Fruit fly (Drosophila melanogaster) whole organism, prepupa: ENCODE data around the gene CG5568.
A peak's percentile ranks its signal among the peaks of the same experiment; 100 is the strongest.

ENCODE experiments used
- Blimp-1 ChIP-seq: fragments of 200-800 bp; sonication (Bioruptor generic); optimal IDR thresholded peaks from 3 replicates; lab custom pipeline; 2017; ENCODE audit warnings: missing biosample characterization, missing genetic modification characterization, mild to moderate bottlenecking, moderate library complexity, missing genetic modification reagents
- CG10631 ChIP-seq: fragments of 200-800 bp; sonication (Bioruptor generic); optimal IDR thresholded peaks from 2 replicates; lab custom pipeline; 2016; ENCODE audit warnings: missing biosample characterization, missing genetic modification characterization
- CG10669 ChIP-seq: fragments of 200-800 bp; sonication (Bioruptor generic); optimal IDR thresholded peaks from 3 replicates; lab custom pipeline; 2018; ENCODE audit warnings: missing biosample characterization, mild to moderate bottlenecking, missing genetic modification characterization, moderate library complexity
- CG11902 ChIP-seq: fragments of 200-800 bp; sonication (Bioruptor generic); optimal IDR thresholded peaks from 3 replicates; lab custom pipeline; 2016; ENCODE audit warnings: missing biosample characterization, missing genetic modification characterization
- CG15336 ChIP-seq: fragments of 200-800 bp; sonication (Bioruptor generic); IDR thresholded peaks from 2 replicates; pipeline ENCODE4 v1.3.6; 2022; ENCODE audit warnings: missing biosample characterization, missing genetic modification characterization
- CG1621 ChIP-seq: fragments of 200-800 bp; sonication (Bioruptor generic); optimal IDR thresholded peaks from 3 replicates; lab custom pipeline; 2018; ENCODE audit warnings: missing biosample characterization, mild to moderate bottlenecking, missing genetic modification characterization
- CG16779 ChIP-seq: fragments of 200-800 bp; sonication (Bioruptor generic); optimal IDR thresholded peaks from 3 replicates; lab custom pipeline; 2017; ENCODE audit warnings: missing biosample characterization, mild to moderate bottlenecking, missing genetic modification characterization
- CG3032 ChIP-seq: fragments of 200-800 bp; optimal IDR thresholded peaks from 2 replicates; lab custom pipeline; 2019; ENCODE audit warnings: missing biosample characterization, mild to moderate bottlenecking, missing genetic modification characterization, moderate library complexity
- CG31627 ChIP-seq: fragments of 200-800 bp; sonication (Bioruptor generic); optimal IDR thresholded peaks from 3 replicates; lab custom pipeline; 2016; ENCODE audit warnings: missing biosample characterization, missing genetic modification characterization
- CG34406 ChIP-seq: fragments of 200-800 bp; sonication (Bioruptor generic); optimal IDR thresholded peaks from 3 replicates; lab custom pipeline; 2016; ENCODE audit warnings: missing biosample characterization, missing genetic modification characterization
- CG3919 ChIP-seq: fragments of 200-800 bp; sonication (Bioruptor generic); optimal IDR thresholded peaks from 3 replicates; lab custom pipeline; 2016; ENCODE audit warnings: missing biosample characterization, missing genetic modification characterization
- CG4318 ChIP-seq: fragments of 200-800 bp; sonication (Bioruptor generic); optimal IDR thresholded peaks from 3 replicates; lab custom pipeline; 2017; ENCODE audit warnings: missing biosample characterization, mild to moderate bottlenecking, missing genetic modification characterization
- CG6163 ChIP-seq: fragments of 200-800 bp; sonication (Bioruptor generic); IDR thresholded peaks from 3 replicates; pipeline ENCODE4 v1.3.6; 2022; ENCODE audit warnings: missing biosample characterization, missing genetic modification characterization
- CG6792 ChIP-seq: fragments of 200-800 bp; sonication (Bioruptor generic); optimal IDR thresholded peaks from 3 replicates; lab custom pipeline; 2016; ENCODE audit warnings: missing biosample characterization, missing genetic modification characterization
- CG6808 ChIP-seq: fragments of 200-800 bp; sonication (Bioruptor generic); optimal IDR thresholded peaks from 3 replicates; lab custom pipeline; 2017; ENCODE audit warnings: missing biosample characterization, missing genetic modification characterization, mild to moderate bottlenecking, moderate library complexity, missing genetic modification reagents
- CG7368 ChIP-seq: fragments of 200-800 bp; sonication (Bioruptor generic); optimal IDR thresholded peaks from 3 replicates; lab custom pipeline; 2016; ENCODE audit warnings: missing biosample characterization, missing genetic modification characterization
- CG8119 ChIP-seq: fragments of 200-800 bp; sonication (Bioruptor generic); IDR thresholded peaks from 3 replicates; pipeline ENCODE4 v1.3.6; 2022; ENCODE audit warnings: missing biosample characterization, missing genetic modification characterization
- CG8319 ChIP-seq: fragments of 200-800 bp; sonication (Bioruptor generic); optimal IDR thresholded peaks from 3 replicates; lab custom pipeline; 2016; ENCODE audit warnings: missing biosample characterization, missing genetic modification characterization
- CG8632 ChIP-seq: fragments of 200-800 bp; sonication (Bioruptor generic); optimal IDR thresholded peaks from 3 replicates; lab custom pipeline; 2016; ENCODE audit warnings: missing biosample characterization, missing genetic modification characterization
- CG9139 ChIP-seq: fragments of 200-800 bp; sonication (Bioruptor generic); optimal IDR thresholded peaks from 3 replicates; lab custom pipeline; 2017; ENCODE audit warnings: missing biosample characterization, mild to moderate bottlenecking, missing genetic modification characterization
- Eip75B ChIP-seq: fragments of 200-800 bp; sonication (Bioruptor generic); optimal IDR thresholded peaks from 3 replicates; lab custom pipeline; 2016; ENCODE audit warnings: missing biosample characterization, missing genetic modification characterization
- Eip78C ChIP-seq: fragments of 200-800 bp; sonication (Bioruptor generic); peaks from one replicate; lab custom pipeline; 2016; ENCODE audit warnings: missing biosample characterization, missing genetic modification characterization
- Eip93F ChIP-seq: fragments of 200-800 bp; sonication (Bioruptor generic); optimal IDR thresholded peaks from 2 replicates; lab custom pipeline; 2016; ENCODE audit warnings: missing biosample characterization, mild to moderate bottlenecking, missing genetic modification characterization
- Ets21C ChIP-seq: fragments of 200-800 bp; sonication (Bioruptor generic); optimal IDR thresholded peaks from 3 replicates; lab custom pipeline; 2016; ENCODE audit warnings: missing biosample characterization, missing genetic modification characterization
- Ets96B ChIP-seq: fragments of 200-800 bp; optimal IDR thresholded peaks from 2 replicates; lab custom pipeline; 2019; ENCODE audit warnings: missing biosample characterization, mild to moderate bottlenecking, missing genetic modification characterization, moderate library complexity
- Gug ChIP-seq: fragments of 200-800 bp; sonication (Bioruptor generic); IDR thresholded peaks from 2 replicates; pipeline ENCODE4 v1.3.6; 2022; ENCODE audit warnings: missing biosample characterization, missing genetic modification characterization
- Hr38 ChIP-seq: sonication (Bioruptor generic); optimal IDR thresholded peaks from 2 replicates; lab custom pipeline; 2016; ENCODE audit warnings: missing biosample characterization, missing genetic modification characterization
- Hr4 ChIP-seq: fragments of 200-800 bp; sonication (Bioruptor generic); optimal IDR thresholded peaks from 3 replicates; lab custom pipeline; 2016; ENCODE audit warnings: missing biosample characterization, missing genetic modification characterization
- Met ChIP-seq: fragments of 200-800 bp; sonication (Bioruptor generic); optimal IDR thresholded peaks from 3 replicates; lab custom pipeline; 2016; ENCODE audit warnings: missing biosample characterization, missing genetic modification characterization
- OdsH ChIP-seq: fragments of 200-800 bp; sonication (Bioruptor generic); optimal IDR thresholded peaks from 3 replicates; lab custom pipeline; 2016; ENCODE audit warnings: missing biosample characterization, missing genetic modification characterization
- Smox ChIP-seq: fragments of 200-800 bp; sonication (Bioruptor generic); optimal IDR thresholded peaks from 3 replicates; lab custom pipeline; 2016; ENCODE audit warnings: missing biosample characterization, missing genetic modification characterization
- Sox102F ChIP-seq: fragments of 200-800 bp; sonication (Bioruptor generic); optimal IDR thresholded peaks from 2 replicates; lab custom pipeline; 2016; ENCODE audit warnings: missing biosample characterization, mild to moderate bottlenecking, missing genetic modification characterization
- Sox15 ChIP-seq: fragments of 200-800 bp; sonication (Bioruptor generic); optimal IDR thresholded peaks from 3 replicates; lab custom pipeline; 2016; ENCODE audit warnings: missing biosample characterization, missing genetic modification characterization
- achi ChIP-seq: fragments of 200-800 bp; sonication (Bioruptor generic); optimal IDR thresholded peaks from 3 replicates; lab custom pipeline; 2016; ENCODE audit warnings: missing biosample characterization, missing genetic modification characterization
- acj6 ChIP-seq: fragments of 200-800 bp; sonication (Bioruptor generic); optimal IDR thresholded peaks from 3 replicates; lab custom pipeline; 2016; ENCODE audit warnings: missing biosample characterization, missing genetic modification characterization
- cyc ChIP-seq: fragments of 200-800 bp; sonication (Bioruptor generic); optimal IDR thresholded peaks from 3 replicates; lab custom pipeline; 2016; ENCODE audit warnings: missing biosample characterization, missing genetic modification characterization
- dsx ChIP-seq: fragments of 200-800 bp; optimal IDR thresholded peaks from 3 replicates; lab custom pipeline; 2019; ENCODE audit warnings: missing biosample characterization, mild to moderate bottlenecking, missing genetic modification characterization, moderate library complexity; ENCODE audit not compliant: poor library complexity, severe bottlenecking
- eg ChIP-seq: fragments of 200-800 bp; sonication (Bioruptor generic); IDR thresholded peaks from 3 replicates; pipeline ENCODE4 v1.3.6; 2022; ENCODE audit warnings: missing biosample characterization, missing genetic modification characterization
- esn ChIP-seq: fragments of 200-800 bp; sonication (Bioruptor generic); optimal IDR thresholded peaks from 2 replicates; lab custom pipeline; 2016; ENCODE audit warnings: missing biosample characterization, mild to moderate bottlenecking, missing genetic modification characterization, moderate library complexity
- fd59A ChIP-seq: fragments of 200-800 bp; sonication (Bioruptor generic); optimal IDR thresholded peaks from 2 replicates; lab custom pipeline; 2017; ENCODE audit warnings: missing biosample characterization, mild to moderate bottlenecking, missing genetic modification characterization, missing genetic modification reagents
- fd85E ChIP-seq: fragments of 200-800 bp; sonication (Bioruptor generic); optimal IDR thresholded peaks from 3 replicates; lab custom pipeline; 2016; ENCODE audit warnings: missing biosample characterization, missing genetic modification characterization
- fkh ChIP-seq: fragments of 200-800 bp; sonication (Bioruptor generic); optimal IDR thresholded peaks from 3 replicates; lab custom pipeline; 2017; ENCODE audit warnings: missing biosample characterization, mild to moderate bottlenecking, missing genetic modification characterization, moderate library complexity
- pdm3 ChIP-seq: fragments of 200-800 bp; sonication (Bioruptor generic); optimal IDR thresholded peaks from 3 replicates; lab custom pipeline; 2016; ENCODE audit warnings: missing biosample characterization, missing genetic modification characterization
- salr ChIP-seq, 2 experiments: fragments of 200-800 bp; sonication (Bioruptor generic); optimal IDR thresholded peaks; 3 replicates each; lab custom pipeline; 2016 to 2018; ENCODE audit warnings: missing biosample characterization in 2 of 2, missing genetic modification characterization in 2 of 2, mild to moderate bottlenecking in 1 of 2
- spab ChIP-seq: fragments of 200-800 bp; sonication (Bioruptor generic); optimal IDR thresholded peaks from 2 replicates; lab custom pipeline; 2017; ENCODE audit warnings: missing biosample characterization, mild to moderate bottlenecking, missing genetic modification characterization, missing genetic modification reagents
- ss ChIP-seq, 2 experiments: fragments of 200-800 bp; sonication (Bioruptor generic); optimal IDR thresholded peaks; 2 replicates in 1 of 2; 3 replicates in 1 of 2; lab custom pipeline; 2017 to 2018; ENCODE audit warnings: mild to moderate bottlenecking in 2 of 2, missing biosample characterization in 2 of 2, missing genetic modification characterization in 2 of 2, moderate library complexity in 1 of 2
- svp ChIP-seq: fragments of 200-800 bp; sonication (Bioruptor generic); peaks from one replicate; lab custom pipeline; 2016; ENCODE audit warnings: missing biosample characterization, missing genetic modification characterization
- vri ChIP-seq: fragments of 200-800 bp; sonication (Bioruptor generic); optimal IDR thresholded peaks from 3 replicates; lab custom pipeline; 2016; ENCODE audit warnings: missing biosample characterization, mild to moderate bottlenecking, missing genetic modification characterization

Gene CG5568

DNA sequence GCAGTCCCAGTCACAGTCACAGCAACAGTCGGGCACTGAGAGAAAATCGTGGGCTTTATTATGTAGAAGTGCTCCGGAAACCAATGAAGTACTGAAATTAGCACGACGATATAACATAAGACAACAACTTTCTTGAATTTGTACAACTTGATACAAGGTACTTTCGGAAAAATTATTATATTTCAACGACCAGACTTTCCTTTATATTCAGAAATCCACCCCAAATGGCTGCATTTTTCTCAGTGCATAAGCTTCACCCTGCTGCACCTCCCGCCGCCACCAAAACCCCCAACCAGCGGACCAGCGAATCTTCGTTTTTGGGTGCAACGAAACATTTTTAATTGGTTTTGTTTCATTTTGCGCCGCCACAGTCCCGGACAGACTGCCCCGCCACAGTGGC lies 8.3 kb upstream of the CG5568 start (continued):
- TF ChIP-seq Eip93F (GFP tag; lab: Kevin White, UChicago) = peak; percentile 13
- TF ChIP-seq dsx (GFP tag; lab: Kevin White, UChicago) = peak; percentile 27
- peak; percentile 61 for TF ChIP-seq Ets96B (tag; lab: Kevin White, UChicago)
- peak; percentile 71 for TF ChIP-seq CG6792 (GFP tag; lab: Kevin White, UChicago)
- no peak for TF ChIP-seq CG8119 (GFP tag; lab: Robert Waterston, UW)
- peak; percentile 59 for TF ChIP-seq Ets21C (GFP tag; lab: Kevin White, UChicago)
- TF ChIP-seq CG8319 = peak; percentile 34
- peak; percentile 58 for TF ChIP-seq CG8632 (GFP tag; lab: Kevin White, UChicago)

DNA sequence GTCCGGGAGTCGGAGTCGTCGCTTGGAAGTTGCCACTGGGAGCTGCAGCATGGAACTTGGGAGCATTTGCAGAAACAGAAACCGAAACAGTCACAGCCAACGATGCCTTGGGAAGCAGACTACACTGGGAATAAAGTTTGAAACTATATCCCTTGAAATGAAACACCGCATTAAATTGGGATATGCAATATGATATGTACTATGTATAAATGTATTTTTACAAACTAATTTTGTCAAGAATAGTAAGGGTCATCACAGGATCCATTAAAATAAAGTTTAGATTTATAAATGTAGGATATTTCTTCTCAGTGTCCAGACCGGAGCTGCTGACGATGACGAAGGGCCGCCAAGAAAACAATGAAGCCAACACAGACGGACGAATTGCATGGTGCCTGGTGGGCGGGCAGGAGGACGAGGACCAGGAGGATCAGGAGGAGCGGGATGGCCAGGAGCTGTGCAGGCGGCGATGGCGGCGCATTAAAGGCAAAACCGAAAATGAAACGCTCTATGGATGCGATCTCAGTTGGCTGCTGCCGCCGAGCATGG lies 7.4 kb upstream of the CG5568 start:
- TF ChIP-seq CG8632 (GFP tag; lab: Kevin White, UChicago) (peak; percentile 10), CG11902 (GFP tag; lab: Kevin White, UChicago) (no peak), fd59A (GFP tag; lab: Kevin White, UChicago) (peak; percentile 38), Sox102F (GFP tag; lab: Kevin White, UChicago) (peak; percentile 4), CG6163 (GFP tag; lab: Robert Waterston, UW) (0 out of 3 replicates have a peak, but pooled peaks have one; percentile 38), vri (GFP tag; lab: Kevin White, UChicago) (peak; percentile 3), CG16779 (tag; lab: Kevin White, UChicago) (no peak), CG15336 (GFP tag; lab: Robert Waterston, UW) (no peak), Hr38 (GFP tag; lab: Kevin White, UChicago) (no peak), Sox15 (GFP tag; lab: Kevin White, UChicago) (no peak), cyc (peak; percentile 8), Ets96B (tag; lab: Kevin White, UChicago) (peak; percentile 60), spab (GFP tag; lab: Kevin White, UChicago) (peak; percentile 66), Met (GFP tag; lab: Kevin White, UChicago) (peak; percentile 59), Eip93F (GFP tag; lab: Kevin White, UChicago) (no peak), CG6808 (GFP tag; lab: Kevin White, UChicago) (peak; percentile 50), salr (GFP tag; optimal IDR thresholded peaks at IDR 0.05; lab: Kevin White, UChicago) (peak in 1 of 2 experiments; percentile 17), CG34406 (peak; percentile 30), esn (peak; percentile 23), svp (GFP tag; lab: Kevin White, UChicago) (peak; percentile 78), CG3919 (GFP tag; lab: Kevin White, UChicago) (peak; percentile 34), Gug (no peak), OdsH (GFP tag; lab: Kevin White, UChicago) (peak; percentile 8), CG4318 (GFP tag; lab: Kevin White, UChicago) (no peak), Blimp-1 (no peak), CG3032 (tag; lab: Kevin White, UChicago) (peak; percentile 58), CG9139 (GFP tag; lab: Kevin White, UChicago) (peak; percentile 7), Smox (GFP tag; lab: Kevin White, UChicago) (peak; percentile 39), CG10669 (peak; percentile 52), ss (GFP tag; optimal IDR thresholded peaks at IDR 0.05; lab: Kevin White, UChicago) (peak; percentile 27 to 32), CG8319 (no peak), eg (GFP tag; lab: Robert Waterston, UW) (no peak), achi (GFP tag; lab: Kevin White, UChicago) (peak; percentile 30), Hr4 (GFP tag; lab: Kevin White, UChicago) (no peak), CG8119 (GFP tag; lab: Robert Waterston, UW) (no peak), CG6792 (GFP tag; lab: Kevin White, UChicago) (peak; percentile 18), Eip75B (GFP tag; lab: Kevin White, UChicago) (peak; percentile 15), CG1621 (tag; lab: Kevin White, UChicago) (peak; percentile 26), pdm3 (peak; percentile 22), Ets21C (GFP tag; lab: Kevin White, UChicago) (no peak), CG7368 (GFP tag; lab: Kevin White, UChicago) (no peak), CG10631 (GFP tag; lab: Kevin White, UChicago) (peak; percentile 29), fkh (GFP tag; lab: Kevin White, UChicago) (no peak), CG31627 (GFP tag; lab: Kevin White, UChicago) (peak; percentile 7), acj6 (peak; percentile 36), Eip78C (GFP tag; lab: Kevin White, UChicago) (peak; percentile 89), fd85E (GFP tag; lab: Kevin White, UChicago) (no peak)
